Worm (Caenorhabditis elegans) whole organism, L4/young adult: Measurements from ENCODE around the gene srbc-29.
"Not testable (repeated sequence)": the region's sequence is repeated elsewhere in the genome, so short reads cannot be mapped to it uniquely, and the experiment has no call there.

Source experiments
- W03F9.2 ChIP-seq: fragments of 150-350 bp; optimal IDR thresholded peaks from 2 replicates; lab custom pipeline; 2014; ENCODE audit warnings: missing biosample characterization, missing genetic modification characterization
- dao-5 ChIP-seq: sonication (generic microtip); optimal IDR thresholded peaks from 2 replicates; lab custom pipeline; 2016; ENCODE audit warnings: missing genotype, missing genetic modification characterization, moderate library complexity, missing compliant biosample characterization
- him-1 ChIP-seq: sonication (generic microtip); optimal IDR thresholded peaks from 2 replicates; lab custom pipeline; 2016; ENCODE audit warnings: missing genotype, missing genetic modification reagents, missing genetic modification characterization, missing compliant biosample characterization

DNA sequence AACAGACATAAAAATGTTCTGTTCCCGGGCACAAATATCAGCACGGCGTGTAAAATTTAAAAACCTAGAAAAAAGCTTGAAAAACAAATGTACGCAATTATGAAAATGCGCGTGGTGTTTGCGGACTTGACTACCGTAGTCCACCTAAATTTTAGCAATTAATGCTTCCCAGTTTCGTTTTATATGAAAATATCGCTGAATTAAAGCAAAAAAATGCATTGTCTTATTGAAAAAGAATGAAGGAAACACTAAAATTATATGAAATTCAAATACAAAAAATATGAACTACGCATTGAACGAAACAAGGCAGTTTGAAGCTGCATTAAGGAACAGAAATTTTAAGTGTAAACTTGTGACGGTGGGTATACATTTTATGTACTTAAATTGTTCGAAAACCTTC lies 35.6 kb upstream of the srbc-29 start, which contains the start of gene ugt-64:
- TF ChIP-seq dao-5, him-1, W03F9.2 (tag; lab: Kevin White, UChicago): not testable (repeated sequence)
